2 fruit fly cellular contexts compared by ENCODE assay signal in genomic region chr3R:14096792-14097191, dm6.
TF ChIP-seq lines count a peak whose summit lies in the region.

TSS of gene CCHa1 (minus strand) at chr3R:14096835.

- no peak for TF ChIP-seq CTCF in whole organism, embryonic (GFP tag; optimal IDR thresholded peaks at IDR 0.05; lab: Kevin White, UChicago)

TF ChIP-seq in whole organism, embryonic, 481 proteins besides CTCF, POLR2A, EP300 and RAD21:
- TF ChIP-seq CG5245 (GFP tag; optimal IDR thresholded peaks at IDR 0.05; lab: Kevin White, UChicago): no peak
- TF ChIP-seq Nf-YB (GFP tag; optimal IDR thresholded peaks at IDR 0.05; lab: Kevin White, UChicago): peak; percentile 51
- TF ChIP-seq scrt (GFP tag; optimal IDR thresholded peaks at IDR 0.05; lab: Kevin White, UChicago): peak; percentile 91
- TF ChIP-seq Nf-YC (tag; optimal IDR thresholded peaks at IDR 0.05; lab: Kevin White, UChicago): peak; percentile 87
- TF ChIP-seq chinmo (GFP tag; IDR thresholded peaks at IDR 0.05; lab: Robert Waterston, UW; ENCODE audit: partially characterized antibody): 0 out of 4 replicates have a peak, but pooled peaks have one; percentile 26
- peak; percentile 52 for TF ChIP-seq sens (GFP tag; lab: Kevin White, UChicago)
- TF ChIP-seq CG18476 (GFP tag; optimal IDR thresholded peaks at IDR 0.05; lab: Kevin White, UChicago): no peak
- TF ChIP-seq Deaf1 (tag; optimal IDR thresholded peaks at IDR 0.05; lab: Kevin White, UChicago): peak; percentile 90

TF ChIP-seq in whole organism, pupa, 21 proteins besides CTCF, POLR2A, EP300 and RAD21:
- TF ChIP-seq fd96Ca (GFP tag; IDR thresholded peaks at IDR 0.05; lab: Robert Waterston, UW) (no peak), CG12605 (GFP tag; IDR thresholded peaks at IDR 0.05; lab: Robert Waterston, UW) (0 out of 2 replicates have a peak, but pooled peaks have one; percentile 19)
